Worm (Caenorhabditis elegans): ENCODE results near the gene C55B6.5.

DNA sequence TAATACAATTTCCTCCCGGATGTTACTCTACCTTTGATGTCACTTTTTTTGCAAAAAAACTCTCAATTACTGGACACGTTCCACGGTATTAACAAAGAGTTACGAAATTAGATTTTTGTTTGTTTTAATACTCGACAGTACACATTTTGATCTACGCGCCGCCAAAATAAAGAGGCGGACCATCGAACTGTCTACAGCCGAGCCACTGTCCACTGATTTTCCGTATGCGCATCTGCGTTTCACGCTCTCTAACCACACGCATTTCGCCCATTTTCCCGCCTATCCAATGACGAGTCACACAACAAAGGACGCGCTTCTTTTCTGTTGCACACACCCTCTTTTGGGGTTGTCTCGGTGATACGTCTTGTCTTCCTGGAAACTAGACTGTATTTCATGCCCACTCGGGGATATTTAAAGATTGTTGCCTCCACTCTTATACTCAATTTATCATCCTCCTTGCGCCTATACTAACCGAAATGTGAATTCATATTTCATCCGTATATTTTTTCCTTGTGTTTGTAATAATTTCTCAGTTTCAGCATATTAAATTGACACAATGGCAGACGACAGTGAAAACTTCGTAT lies 5.2 kb downstream of the C55B6.5 start, which contains the start of gene C55B6.1:
- TF ChIP-seq fkh-10 (GFP tag; optimal IDR thresholded peaks at IDR 0.05): no peak
- TF ChIP-seq egl-13 (tag; optimal IDR thresholded peaks at IDR 0.05): no peak
- no peak for TF ChIP-seq unc-86 (tag; optimal IDR thresholded peaks at IDR 0.05)
- TF ChIP-seq grh-1 (GFP tag; IDR thresholded peaks at IDR 0.05): no peak
- TF ChIP-seq nhr-76 (tag; optimal IDR thresholded peaks at IDR 0.05): no peak
- TF ChIP-seq nhr-71 (tag; optimal IDR thresholded peaks at IDR 0.05): no peak
- no peak for TF ChIP-seq lsy-2 (tag; optimal IDR thresholded peaks at IDR 0.05)
- TF ChIP-seq lin-35 (GFP tag; optimal IDR thresholded peaks at IDR 0.05): no peak
- no peak for TF ChIP-seq unc-30 (tag; optimal IDR thresholded peaks at IDR 0.05)
